Worm (Caenorhabditis elegans): ENCODE results near the gene K08F9.3.

The K08F9.3 gene

ce11 chrV:15190903-15191302, 50.6 kb downstream of the K08F9.3 start, which contains the start of gene Y75B12B.11 (continued):
- TF ChIP-seq nhr-237 (tag; optimal IDR thresholded peaks at IDR 0.05) (no peak), nhr-23 (tag; optimal IDR thresholded peaks at IDR 0.05) (peak; percentile 45), ztf-11 (tag; optimal IDR thresholded peaks at IDR 0.05) (no peak), lin-39 (tag; optimal IDR thresholded peaks at IDR 0.05) (peak; percentile 76), mml-1 (tag; optimal IDR thresholded peaks at IDR 0.05) (no peak), tbx-2 (tag; optimal IDR thresholded peaks at IDR 0.05) (peak; percentile 82), pha-4 (tag; optimal IDR thresholded peaks at IDR 0.05) (peak; percentile 74), egl-5 (tag; optimal IDR thresholded peaks at IDR 0.05) (no peak), nhr-12 (tag; optimal IDR thresholded peaks at IDR 0.05) (no peak)

ce11 chrV:15191971-15192370, 51.6 kb downstream of the K08F9.3 start:
- TF ChIP-seq ama-1 (optimal IDR thresholded peaks at IDR 0.05) (no peak), hmg-11 (tag; optimal IDR thresholded peaks at IDR 0.05) (no peak), fkh-10 (GFP tag; optimal IDR thresholded peaks at IDR 0.05) (no peak), snpc-4 (tag; optimal IDR thresholded peaks at IDR 0.05) (no peak), lin-39 (tag; optimal IDR thresholded peaks at IDR 0.05) (no peak)

ce11 chrV:15192377-15192776, 52.0 kb downstream of the K08F9.3 start, which contains the start of gene plc-2:
Gene plc-2 (plus strand): TSS chrV:15192572.
- TF ChIP-seq nhr-28 (tag; optimal IDR thresholded peaks at IDR 0.05), result no peak
- peak; percentile 78 for TF ChIP-seq pqm-1 (tag; optimal IDR thresholded peaks at IDR 0.05)
- no peak for TF ChIP-seq nhr-76 (tag; optimal IDR thresholded peaks at IDR 0.05)
- TF ChIP-seq elt-1 (tag; optimal IDR thresholded peaks at IDR 0.05), result no peak
- peak; percentile 44 for TF ChIP-seq pha-4 (tag; optimal IDR thresholded peaks at IDR 0.05)
- no peak for TF ChIP-seq ceh-28 (tag; optimal IDR thresholded peaks at IDR 0.05)
- no peak for TF ChIP-seq ama-1 (optimal IDR thresholded peaks at IDR 0.05)
- peak; percentile 47 for TF ChIP-seq jun-1 (tag; optimal IDR thresholded peaks at IDR 0.05)
- TF ChIP-seq nhr-25 (tag; optimal IDR thresholded peaks at IDR 0.05), result no peak
- no peak for TF ChIP-seq lin-15B (tag; optimal IDR thresholded peaks at IDR 0.05)
- TF ChIP-seq ceh-16 (tag; optimal IDR thresholded peaks at IDR 0.05), result no peak
- peak; percentile 82 for TF ChIP-seq elt-2 (tag; optimal IDR thresholded peaks at IDR 0.05)

All from whole organism, L3 larva.